Worm (Caenorhabditis elegans) whole organism, late embryonic: ENCODE measurements around the gene wdfy-2.

Source experiments
- C38D4.7 ChIP-seq: fragments of 200-800 bp; sonication (Bioruptor generic); optimal IDR thresholded peaks from 2 replicates; lab custom pipeline; 2018; ENCODE audit warnings: mild to moderate bottlenecking, missing genetic modification characterization, moderate library complexity, missing compliant biosample characterization
- K02D7.2 ChIP-seq: sonication (generic microtip); optimal IDR thresholded peaks from 2 replicates; lab custom pipeline; 2017; ENCODE audit warnings: mild to moderate bottlenecking, missing genetic modification characterization, missing compliant biosample characterization
- ceh-24 ChIP-seq: sonication (generic microtip); optimal IDR thresholded peaks from 2 replicates; lab custom pipeline; 2016; ENCODE audit warnings: mild to moderate bottlenecking, missing genetic modification characterization, missing compliant biosample characterization
- ceh-30 ChIP-seq: fragments of 150-350 bp; optimal IDR thresholded peaks from 2 replicates; lab custom pipeline; 2014; ENCODE audit warnings: missing biosample characterization, missing genetic modification characterization
- ceh-31 ChIP-seq: sonication (generic microtip); optimal IDR thresholded peaks from 2 replicates; lab custom pipeline; 2016; ENCODE audit warnings: missing genetic modification characterization, missing compliant biosample characterization
- ceh-34 ChIP-seq: sonication (generic microtip); optimal IDR thresholded peaks from 2 replicates; lab custom pipeline; 2016; ENCODE audit warnings: mild to moderate bottlenecking, missing genetic modification characterization, missing compliant biosample characterization
- ceh-6 ChIP-seq: fragments of 200-800 bp; sonication (Bioruptor generic); optimal IDR thresholded peaks from 2 replicates; lab custom pipeline; 2018; ENCODE audit warnings: mild to moderate bottlenecking, missing genetic modification characterization, missing compliant biosample characterization
- che-1 ChIP-seq: sonication (generic microtip); optimal IDR thresholded peaks from 2 replicates; lab custom pipeline; 2016; ENCODE audit warnings: mild to moderate bottlenecking, missing genetic modification characterization, missing compliant biosample characterization
- ets-4 ChIP-seq: sonication (generic microtip); optimal IDR thresholded peaks from 2 replicates; lab custom pipeline; 2016; ENCODE audit warnings: missing genetic modification characterization, missing compliant biosample characterization
- fax-1 ChIP-seq: sonication (generic microtip); optimal IDR thresholded peaks from 2 replicates; lab custom pipeline; 2016; ENCODE audit warnings: missing genotype, missing genetic modification characterization, missing compliant biosample characterization
- fkh-6 ChIP-seq: sonication (generic microtip); optimal IDR thresholded peaks from 2 replicates; lab custom pipeline; 2016; ENCODE audit warnings: missing genetic modification characterization, missing compliant biosample characterization
- gmeb-2 ChIP-seq: sonication (generic microtip); optimal IDR thresholded peaks from 2 replicates; lab custom pipeline; 2016; ENCODE audit warnings: missing genetic modification characterization, inconsistent platforms, missing compliant biosample characterization
- hlh-13 ChIP-seq: fragments of 200-800 bp; sonication (Bioruptor generic); optimal IDR thresholded peaks from 2 replicates; lab custom pipeline; 2018; ENCODE audit warnings: mild to moderate bottlenecking, missing genetic modification characterization, missing compliant biosample characterization
- hlh-6 ChIP-seq: sonication (generic microtip); optimal IDR thresholded peaks from 2 replicates; lab custom pipeline; 2016; ENCODE audit warnings: missing genotype, missing genetic modification characterization, missing compliant biosample characterization
- hlh-8 ChIP-seq: sonication (generic microtip); optimal IDR thresholded peaks from 2 replicates; lab custom pipeline; 2016; ENCODE audit warnings: missing genotype, missing genetic modification characterization, missing compliant biosample characterization
- npax-4 ChIP-seq: sonication (generic microtip); optimal IDR thresholded peaks from 2 replicates; lab custom pipeline; 2016; ENCODE audit warnings: missing genetic modification characterization, missing compliant biosample characterization
- odd-2 ChIP-seq: sonication (generic microtip); optimal IDR thresholded peaks from 2 replicates; lab custom pipeline; 2017; ENCODE audit warnings: antibody characterized with exemption, mild to moderate bottlenecking, missing genetic modification characterization, missing compliant biosample characterization
- pag-3 ChIP-seq: sonication (generic microtip); optimal IDR thresholded peaks from 2 replicates; lab custom pipeline; 2016; ENCODE audit warnings: missing compliant biosample characterization, missing genetic modification characterization, borderline replicate concordance
- pros-1 ChIP-seq: fragments of 150-350 bp; optimal IDR thresholded peaks from 2 replicates; lab custom pipeline; 2014; ENCODE audit warnings: missing biosample characterization, missing genetic modification reagents, missing genetic modification characterization
- rnt-1 ChIP-seq: sonication (generic microtip); optimal IDR thresholded peaks from 2 replicates; lab custom pipeline; 2016; ENCODE audit warnings: missing genetic modification characterization, missing compliant biosample characterization
- ttx-3 ChIP-seq: sonication (generic microtip); optimal IDR thresholded peaks from 2 replicates; lab custom pipeline; 2016; ENCODE audit warnings: missing genetic modification reagents, missing genetic modification characterization, missing compliant biosample characterization
- unc-3 ChIP-seq, 2 experiments: fragments of 200-800 bp in 1 of 2; sonication (Bioruptor generic) in 1 of 2; sonication (generic microtip) in 1 of 2; conservative IDR thresholded peaks in 1 of 2; optimal IDR thresholded peaks in 1 of 2; 2 replicates each; pipeline versions ENCODE4 v1.3.6 to Lab custom; 2016 to 2022; ENCODE audit warnings: missing compliant biosample characterization in 2 of 2, missing genetic modification characterization in 2 of 2, missing genetic modification reagents in 1 of 2
- unc-42 ChIP-seq: sonication (generic microtip); optimal IDR thresholded peaks from 2 replicates; lab custom pipeline; 2016; ENCODE audit warnings: missing genotype, missing genetic modification characterization, missing compliant biosample characterization
- unc-55 ChIP-seq: sonication (generic microtip); optimal IDR thresholded peaks from 2 replicates; lab custom pipeline; 2017; ENCODE audit warnings: missing biosample characterization, missing genetic modification reagents, missing genetic modification characterization
- unc-86 ChIP-seq: sonication (generic microtip); optimal IDR thresholded peaks from 2 replicates; lab custom pipeline; 2016; ENCODE audit warnings: missing genetic modification characterization, missing compliant biosample characterization
- ztf-16 ChIP-seq: sonication (generic microtip); optimal IDR thresholded peaks from 2 replicates; lab custom pipeline; 2017; ENCODE audit warnings: missing genetic modification characterization, missing compliant biosample characterization

The wdfy-2 gene

DNA sequence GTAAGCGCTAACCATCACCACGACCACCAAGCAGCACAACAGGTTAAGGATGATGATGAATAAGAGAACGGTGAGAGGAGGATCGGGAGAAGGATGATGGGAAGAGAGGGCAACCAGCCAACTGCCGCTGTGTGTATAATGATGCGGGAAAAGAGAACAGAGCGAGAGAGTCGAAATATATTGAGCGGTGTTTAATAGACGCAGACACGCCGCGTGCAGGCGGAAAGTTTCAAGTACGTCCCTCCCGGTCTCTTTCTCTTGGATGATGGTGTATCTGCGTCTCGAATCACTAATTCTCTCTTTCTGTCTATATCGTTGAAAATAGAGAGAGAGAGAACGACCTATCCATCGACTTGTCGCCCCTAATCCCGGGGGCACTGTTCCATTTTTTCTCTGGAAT is 37.1 kb downstream of the wdfy-2 start (continued):
- TF ChIP-seq fax-1 (tag; lab: Kevin White, UChicago) (no peak), ttx-3 (tag; lab: Kevin White, UChicago) (no peak), ztf-16 (tag; lab: Kevin White, UChicago) (no peak), ceh-30 (tag; lab: Kevin White, UChicago) (no peak), gmeb-2 (tag; lab: Kevin White, UChicago) (no peak), hlh-8 (tag; lab: Kevin White, UChicago) (no peak), ceh-6 (no peak), ceh-24 (no peak), odd-2 (tag; lab: Kevin White, UChicago) (no peak), ceh-31 (tag; lab: Kevin White, UChicago) (peak; percentile 26), pag-3 (no peak), hlh-13 (GFP tag; lab: Kevin White, UChicago) (no peak), ceh-34 (tag; lab: Kevin White, UChicago) (peak; percentile 55), rnt-1 (no peak), fkh-6 (tag; lab: Kevin White, UChicago) (no peak)
- TF ChIP-seq, all 69 proteins: peak for 13

- TF ChIP-seq che-1 (tag; lab: Kevin White, UChicago) (no peak), unc-3 (GFP tag; conservative IDR thresholded peaks at IDR 0.05; lab: Robert Waterston, UW) (no peak), unc-3 (tag; optimal IDR thresholded peaks at IDR 0.05; lab: Kevin White, UChicago) (no peak)
- TF ChIP-seq, all 69 proteins: peak for 0
Measured at ce11 chrII:9358230-9358629, 38.6 kb downstream of the wdfy-2 start, which contains the start of gene mel-11. TSS of gene mel-11 (plus strand) at chrII:9358530.

DNA sequence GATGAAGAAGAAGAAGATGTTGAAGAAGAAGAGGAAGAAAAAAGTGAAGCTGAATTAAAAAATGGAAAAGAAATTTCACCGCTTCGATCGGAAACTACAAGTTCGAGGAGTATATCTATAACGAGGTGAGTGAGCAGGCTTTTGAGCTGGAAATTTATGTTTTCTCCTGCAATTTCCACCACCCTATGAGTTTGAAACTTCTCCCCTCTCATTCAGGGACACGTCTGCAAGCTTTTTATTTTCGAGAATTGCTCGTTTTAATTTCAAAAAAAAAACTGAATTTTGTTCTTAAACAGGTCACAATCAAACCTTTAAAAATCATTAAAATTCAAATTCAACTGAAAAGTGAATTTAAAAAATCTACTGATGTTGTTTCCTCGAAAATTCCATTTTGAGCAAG is 42.6 kb downstream of the wdfy-2 start:
- TF ChIP-seq npax-4 (tag; lab: Kevin White, UChicago) (no peak), C38D4.7 (no peak), che-1 (tag; lab: Kevin White, UChicago) (no peak), ttx-3 (tag; lab: Kevin White, UChicago) (no peak), unc-55 (no peak), unc-86 (tag; lab: Kevin White, UChicago) (no peak), unc-42 (tag; lab: Kevin White, UChicago) (no peak), unc-3 (GFP tag; conservative IDR thresholded peaks at IDR 0.05; lab: Robert Waterston, UW) (no peak), unc-3 (tag; optimal IDR thresholded peaks at IDR 0.05; lab: Kevin White, UChicago) (no peak), ztf-16 (tag; lab: Kevin White, UChicago) (no peak), pros-1 (tag; lab: Kevin White, UChicago) (no peak)
- TF ChIP-seq, all 69 proteins: peak for 0

DNA sequence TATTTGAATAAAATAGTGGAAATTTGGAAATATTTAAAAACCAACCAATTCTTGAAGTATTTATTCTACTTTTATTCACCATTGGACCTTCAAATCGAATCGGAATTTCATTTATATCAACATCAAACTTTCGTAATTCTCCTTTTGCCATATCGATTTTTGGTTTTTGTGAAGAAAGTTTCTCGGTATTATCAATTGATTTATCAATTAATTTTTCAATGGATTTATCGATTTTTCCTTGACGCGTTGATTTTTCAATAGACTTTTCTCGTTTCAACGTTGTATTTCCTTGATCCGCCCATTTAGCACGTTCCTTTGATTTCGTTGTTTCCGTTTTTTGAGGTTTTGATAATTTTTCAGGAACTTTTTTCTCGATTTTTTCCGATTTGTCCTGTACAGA is 49.7 kb downstream of the wdfy-2 start:
- TF ChIP-seq unc-3 (GFP tag; conservative IDR thresholded peaks at IDR 0.05; lab: Robert Waterston, UW) = no peak
- TF ChIP-seq unc-3 (tag; optimal IDR thresholded peaks at IDR 0.05; lab: Kevin White, UChicago) = no peak
- no peak for TF ChIP-seq hlh-6
- TF ChIP-seq hlh-13 (GFP tag; lab: Kevin White, UChicago) = no peak
- no peak for TF ChIP-seq unc-86 (tag; lab: Kevin White, UChicago)
- no peak for TF ChIP-seq K02D7.2 (tag; lab: Kevin White, UChicago)
- TF ChIP-seq ets-4 = no peak
- no peak for TF ChIP-seq che-1 (tag; lab: Kevin White, UChicago)
